Fruit fly (Drosophila melanogaster) whole organism, embryonic: ENCODE results near the gene bon.

ENCODE experiments used
- Atf6 ChIP-seq: fragments of 200-800 bp; sonication (Bioruptor generic); IDR thresholded peaks from 2 replicates; pipeline ENCODE4 v1.3.6; 2022; ENCODE audit warnings: missing biosample characterization, missing genetic modification characterization
- C15 ChIP-seq: fragments of 200-800 bp; sonication (Bioruptor generic); IDR thresholded peaks from 3 replicates; pipeline ENCODE4 v1.3.6; 2022; ENCODE audit warnings: missing biosample characterization, missing genetic modification characterization
- CG10267 ChIP-seq: fragments of 200-800 bp; sonication (Bioruptor generic); optimal IDR thresholded peaks from 2 replicates; lab custom pipeline; 2018; ENCODE audit warnings: missing biosample characterization, mild to moderate bottlenecking, missing genetic modification characterization, moderate library complexity
- CG11247 ChIP-seq: fragments of 200-800 bp; sonication (Bioruptor generic); IDR thresholded peaks from 2 replicates; pipeline ENCODE4 v1.3.6; 2022; ENCODE audit warnings: missing biosample characterization, missing genetic modification characterization
- CG11560 ChIP-seq: fragments of 200-800 bp; sonication (Bioruptor generic); IDR thresholded peaks from 3 replicates; pipeline ENCODE4 v1.3.6; 2022; ENCODE audit warnings: missing biosample characterization, missing genetic modification characterization
- CG11695 ChIP-seq: fragments of 200-800 bp; sonication (Bioruptor generic); IDR thresholded peaks from 3 replicates; pipeline ENCODE4 v1.3.6; 2022; ENCODE audit warnings: missing biosample characterization, missing genetic modification characterization
- CG12769 ChIP-seq: fragments of 200-800 bp; sonication (Bioruptor generic); optimal IDR thresholded peaks from 2 replicates; lab custom pipeline; 2019; ENCODE audit warnings: missing biosample characterization, mild to moderate bottlenecking, missing genetic modification characterization, moderate library complexity
- CG13775 ChIP-seq: fragments of 200-800 bp; sonication (Bioruptor generic); optimal IDR thresholded peaks from 3 replicates; lab custom pipeline; 2017; ENCODE audit warnings: missing biosample characterization, mild to moderate bottlenecking, missing genetic modification characterization
- CG15514 ChIP-seq: fragments of 200-800 bp; sonication (Bioruptor generic); optimal IDR thresholded peaks from 3 replicates; lab custom pipeline; 2017; ENCODE audit warnings: missing biosample characterization, missing genetic modification characterization, mild to moderate bottlenecking, moderate library complexity, missing genetic modification reagents
- CG1792 ChIP-seq: fragments of 200-800 bp; sonication (Bioruptor generic); optimal IDR thresholded peaks from 2 replicates; lab custom pipeline; 2016; ENCODE audit warnings: missing biosample characterization, missing genetic modification characterization
- CG18619 ChIP-seq: fragments of 200-800 bp; sonication (Bioruptor generic); optimal IDR thresholded peaks from 3 replicates; lab custom pipeline; 2017; ENCODE audit warnings: missing biosample characterization, mild to moderate bottlenecking, missing genetic modification characterization
- CG2199 ChIP-seq: fragments of 200-800 bp; sonication (Bioruptor generic); IDR thresholded peaks from 3 replicates; pipeline ENCODE4 v1.3.6; 2022; ENCODE audit warnings: missing biosample characterization, missing genetic modification characterization
- CG2889 ChIP-seq: fragments of 200-800 bp; sonication (Bioruptor generic); IDR thresholded peaks from 3 replicates; pipeline ENCODE4 v1.3.6; 2022; ENCODE audit warnings: missing biosample characterization, missing genetic modification characterization
- CG31441 ChIP-seq: fragments of 200-800 bp; sonication (Bioruptor generic); IDR thresholded peaks from 2 replicates; pipeline ENCODE4 v1.3.6; 2022; ENCODE audit warnings: missing biosample characterization, missing genetic modification characterization
- CG4820 ChIP-seq: fragments of 200-800 bp; sonication (Bioruptor generic); optimal IDR thresholded peaks from 3 replicates; lab custom pipeline; 2016; ENCODE audit warnings: missing biosample characterization, missing genetic modification characterization
- CG4854 ChIP-seq: fragments of 200-800 bp; sonication (Bioruptor generic); optimal IDR thresholded peaks from 2 replicates; lab custom pipeline; 2016; ENCODE audit warnings: missing biosample characterization, missing genetic modification characterization, inconsistent platforms
- CG6813 ChIP-seq: fragments of 200-800 bp; sonication (Bioruptor generic); optimal IDR thresholded peaks from 2 replicates; lab custom pipeline; 2017; ENCODE audit warnings: missing biosample characterization, missing genetic modification characterization, mild to moderate bottlenecking, moderate library complexity, missing genetic modification reagents
- CG7372 ChIP-seq: fragments of 200-800 bp; sonication (Bioruptor generic); IDR thresholded peaks from 2 replicates; pipeline ENCODE4 v1.3.6; 2022; ENCODE audit warnings: missing biosample characterization, missing genetic modification characterization
- CG7745 ChIP-seq: fragments of 200-800 bp; sonication (Bioruptor generic); optimal IDR thresholded peaks from 2 replicates; lab custom pipeline; 2018; ENCODE audit warnings: missing biosample characterization, mild to moderate bottlenecking, missing genetic modification characterization, moderate library complexity
- CG8089 ChIP-seq: fragments of 200-800 bp; sonication (Bioruptor generic); optimal IDR thresholded peaks from 3 replicates; lab custom pipeline; 2016; ENCODE audit warnings: missing biosample characterization, missing genetic modification characterization
- CG9876 ChIP-seq: fragments of 200-800 bp; sonication (Bioruptor generic); optimal IDR thresholded peaks from 2 replicates; lab custom pipeline; 2016; ENCODE audit warnings: missing biosample characterization, missing genetic modification characterization
- Deaf1 ChIP-seq: fragments of 200-800 bp; optimal IDR thresholded peaks from 3 replicates; lab custom pipeline; 2019; ENCODE audit warnings: missing biosample characterization, mild to moderate bottlenecking, missing genetic modification characterization, moderate library complexity
- Dip3 ChIP-seq: fragments of 200-800 bp; sonication (Bioruptor generic); optimal IDR thresholded peaks from 3 replicates; lab custom pipeline; 2016; ENCODE audit warnings: missing biosample characterization, missing genetic modification characterization
- Drgx ChIP-seq: fragments of 200-800 bp; sonication (Bioruptor generic); IDR thresholded peaks from 2 replicates; pipeline ENCODE4 v1.3.6; 2022; ENCODE audit warnings: missing biosample characterization, missing genetic modification characterization
- E2f1 ChIP-seq: fragments of 200-800 bp; sonication (Bioruptor generic); IDR thresholded peaks from 2 replicates; pipeline ENCODE4 v1.3.6; 2022; ENCODE audit warnings: missing biosample characterization, missing genetic modification characterization
- Fer3 ChIP-seq: fragments of 200-800 bp; sonication (Bioruptor generic); optimal IDR thresholded peaks from 2 replicates; lab custom pipeline; 2018; ENCODE audit warnings: missing biosample characterization, mild to moderate bottlenecking, missing genetic modification characterization, moderate library complexity
- GATAe ChIP-seq: fragments of 200-800 bp; sonication (Bioruptor generic); conservative IDR thresholded peaks from 2 replicates; pipeline ENCODE4 v1.3.6; 2022; ENCODE audit warnings: missing biosample characterization, missing genetic modification characterization
- Gug ChIP-seq: fragments of 200-800 bp; sonication (Bioruptor generic); IDR thresholded peaks from 4 replicates; pipeline ENCODE4 v1.3.6; 2022; ENCODE audit warnings: missing biosample characterization, missing genetic modification characterization
- H15 ChIP-seq: fragments of 200-800 bp; sonication (Bioruptor generic); IDR thresholded peaks from 3 replicates; pipeline ENCODE4 v1.3.6; 2022; ENCODE audit warnings: missing biosample characterization, missing genetic modification characterization
- Hmr ChIP-seq: fragments of 200-800 bp; sonication (Bioruptor generic); optimal IDR thresholded peaks from 3 replicates; lab custom pipeline; 2017; ENCODE audit warnings: mild to moderate bottlenecking, missing biosample characterization, missing genetic modification reagents, missing genetic modification characterization
- Max ChIP-seq: fragments of 200-800 bp; sonication (Bioruptor generic); optimal IDR thresholded peaks from 2 replicates; lab custom pipeline; 2016; ENCODE audit warnings: missing biosample characterization, mild to moderate bottlenecking, missing genetic modification characterization
- NC2β ChIP-seq: fragments of 200-800 bp; sonication (Bioruptor generic); optimal IDR thresholded peaks from 2 replicates; lab custom pipeline; 2016; ENCODE audit warnings: missing biosample characterization, missing genetic modification characterization
- Sox100B ChIP-seq: fragments of 200-800 bp; sonication (Bioruptor generic); optimal IDR thresholded peaks from 3 replicates; lab custom pipeline; 2018; ENCODE audit warnings: missing biosample characterization, mild to moderate bottlenecking, missing genetic modification characterization
- az2 ChIP-seq: fragments of 200-800 bp; sonication (Bioruptor generic); optimal IDR thresholded peaks from 3 replicates; lab custom pipeline; 2016; ENCODE audit warnings: missing biosample characterization, missing genetic modification characterization
- crol ChIP-seq: fragments of 200-800 bp; sonication (Bioruptor generic); IDR thresholded peaks from 2 replicates; pipeline ENCODE4 v1.3.6; 2022; ENCODE audit warnings: missing biosample characterization, missing genetic modification characterization
- cwo ChIP-seq: fragments of 200-800 bp; sonication (Bioruptor generic); optimal IDR thresholded peaks from 3 replicates; lab custom pipeline; 2017; ENCODE audit warnings: missing biosample characterization, missing genetic modification characterization, mild to moderate bottlenecking, moderate library complexity, missing genetic modification reagents
- dmrt99B ChIP-seq: fragments of 200-800 bp; sonication (Bioruptor generic); optimal IDR thresholded peaks from 2 replicates; lab custom pipeline; 2018; ENCODE audit warnings: missing biosample characterization, mild to moderate bottlenecking, missing genetic modification characterization, moderate library complexity
- fd3F ChIP-seq: fragments of 200-800 bp; sonication (Bioruptor generic); optimal IDR thresholded peaks from 2 replicates; lab custom pipeline; 2018; ENCODE audit warnings: missing biosample characterization, mild to moderate bottlenecking, missing genetic modification characterization, moderate library complexity
- ham ChIP-seq: fragments of 200-800 bp; sonication (Bioruptor generic); IDR thresholded peaks from 2 replicates; pipeline ENCODE4 v1.3.6; 2022; ENCODE audit warnings: missing biosample characterization, missing genetic modification characterization
- ken ChIP-seq: fragments of 200-800 bp; sonication (Bioruptor generic); IDR thresholded peaks from 3 replicates; pipeline ENCODE4 v1.3.6; 2022; ENCODE audit warnings: missing biosample characterization, missing genetic modification characterization
- peb ChIP-seq: fragments of 200-800 bp; sonication (Bioruptor generic); IDR thresholded peaks from 2 replicates; pipeline ENCODE4 v1.3.6; 2022; ENCODE audit warnings: missing biosample characterization, missing genetic modification characterization
- psq ChIP-seq: fragments of 200-800 bp; sonication (Bioruptor generic); optimal IDR thresholded peaks from 2 replicates; lab custom pipeline; 2017; ENCODE audit warnings: missing biosample characterization, missing genetic modification characterization
- ranshi ChIP-seq: fragments of 200-800 bp; sonication (Bioruptor generic); IDR thresholded peaks from 2 replicates; pipeline ENCODE4 v1.3.6; 2022; ENCODE audit warnings: missing biosample characterization, missing genetic modification characterization
- slbo ChIP-seq: fragments of 200-800 bp; sonication (Bioruptor generic); IDR thresholded peaks from 2 replicates; pipeline ENCODE4 v1.3.6; 2022; ENCODE audit warnings: missing biosample characterization, missing genetic modification characterization
- slou ChIP-seq: fragments of 200-800 bp; sonication (Bioruptor generic); optimal IDR thresholded peaks from 3 replicates; lab custom pipeline; 2016; ENCODE audit warnings: missing biosample characterization, missing genetic modification characterization
- slp2 ChIP-seq: fragments of 200-800 bp; sonication (Bioruptor generic); optimal IDR thresholded peaks from 2 replicates; lab custom pipeline; 2016; ENCODE audit warnings: missing biosample characterization, missing genetic modification characterization
- tll ChIP-seq, 2 experiments: fragments of 200-800 bp in 1 of 2; fragments of >200 bp in 1 of 2; sonication (Bioruptor generic) in 1 of 2; optimal IDR thresholded peaks; 2 replicates each; lab custom pipeline; 2017 to 2019; ENCODE audit warnings: missing biosample characterization in 2 of 2, missing genetic modification characterization in 2 of 2, mild to moderate bottlenecking in 1 of 2, moderate library complexity in 1 of 2
- ttk ChIP-seq: fragments of 200-800 bp; sonication (Bioruptor generic); IDR thresholded peaks from 2 replicates; pipeline ENCODE4 v2.1.2; 2022; ENCODE audit warnings: missing biosample characterization, missing genetic modification characterization
- vfl ChIP-seq: fragments of 200-800 bp; sonication (Bioruptor generic); optimal IDR thresholded peaks from 2 replicates; lab custom pipeline; 2016; ENCODE audit warnings: missing biosample characterization, missing genetic modification characterization

The bon gene

DNA sequence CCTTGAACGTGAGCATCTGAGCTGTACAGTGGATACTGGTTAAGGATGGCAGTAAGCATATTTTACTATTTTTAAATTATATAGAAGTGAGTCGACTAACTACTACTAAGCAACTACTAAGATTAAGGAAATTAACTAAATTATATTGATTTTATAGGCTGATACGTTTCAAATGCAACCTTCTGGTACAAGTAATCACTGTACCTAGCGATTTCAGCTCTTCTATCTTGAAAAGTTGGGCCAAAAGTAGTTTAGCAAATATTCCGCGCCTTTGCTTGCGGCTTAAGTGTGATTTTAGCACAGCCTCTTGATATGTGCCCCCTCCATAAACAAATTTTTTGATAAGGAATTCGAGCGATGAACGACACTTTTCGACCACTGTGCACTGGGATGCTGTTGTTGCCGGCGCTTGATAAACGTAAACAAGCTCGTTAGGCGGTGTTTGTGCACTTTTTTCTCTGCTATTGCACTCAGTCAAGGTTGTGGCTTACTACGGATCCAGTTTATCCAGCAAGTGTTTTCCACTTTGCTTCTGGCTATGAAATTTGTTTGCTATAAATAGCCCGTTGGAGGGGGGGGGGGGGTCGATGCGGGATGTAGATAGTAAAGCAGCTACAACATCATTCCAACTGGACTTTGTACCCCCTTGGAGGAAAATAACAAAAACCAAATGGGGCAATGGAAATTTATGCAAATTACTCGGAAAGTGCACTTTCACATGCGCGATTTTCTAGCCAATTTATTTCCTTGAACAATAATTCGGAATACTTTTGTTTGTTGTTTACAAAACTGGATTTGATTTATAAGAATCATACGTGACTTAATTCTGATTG is 36.4 kb upstream of the bon start (continued):
- TF ChIP-seq peb (GFP tag; lab: Robert Waterston, UW), result 0 out of 2 replicates have a peak, but pooled peaks have one; percentile 24
- peak; percentile 4 for TF ChIP-seq CG1792 (GFP tag; lab: Kevin White, UChicago)
- TF ChIP-seq H15 (GFP tag; lab: Robert Waterston, UW), result peak; percentile 83
- TF ChIP-seq Hmr (GFP tag; lab: Kevin White, UChicago), result peak; percentile 59
- TF ChIP-seq Gug, result peak; percentile 68; the same call in 3 of the 4 replicates
- peak; percentile 66 for TF ChIP-seq ttk (GFP tag; lab: Robert Waterston, UW)
- TF ChIP-seq Max (GFP tag; lab: Kevin White, UChicago), result peak; percentile 20
- peak; percentile 1 for TF ChIP-seq slp2 (GFP tag; lab: Kevin White, UChicago)
- peak; percentile 59 for TF ChIP-seq Sox100B (GFP tag; lab: Kevin White, UChicago)
- TF ChIP-seq dmrt99B (tag; lab: Kevin White, UChicago), result peak; percentile 68
- peak; percentile 9 for TF ChIP-seq vfl
- TF ChIP-seq CG13775 (GFP tag; lab: Kevin White, UChicago), result peak; percentile 53
- peak; percentile 73 for TF ChIP-seq E2f1
- peak; percentile 63 for TF ChIP-seq CG31441 (GFP tag; lab: Robert Waterston, UW)
- peak; percentile 31 for TF ChIP-seq Deaf1 (tag; lab: Kevin White, UChicago)
- TF ChIP-seq GATAe (GFP tag; lab: Robert Waterston, UW), result peak; percentile 58; the same call in 1 of the 2 replicates
- TF ChIP-seq CG18619 (GFP tag; lab: Kevin White, UChicago), result peak; percentile 56
- peak; percentile 38 for TF ChIP-seq az2
- TF ChIP-seq Fer3 (tag; lab: Kevin White, UChicago), result peak; percentile 82
- peak; percentile 79 for TF ChIP-seq CG11695 (GFP tag; lab: Robert Waterston, UW)
- peak; percentile 24 for TF ChIP-seq CG10267
- no peak for TF ChIP-seq CG12769 (tag; lab: Kevin White, UChicago)
- TF ChIP-seq ranshi (GFP tag; lab: Robert Waterston, UW), result peak; percentile 80
- no peak for TF ChIP-seq CG2199 (GFP tag; lab: Robert Waterston, UW)
- peak; percentile 79 for TF ChIP-seq CG11247 (GFP tag; lab: Robert Waterston, UW)
- TF ChIP-seq CG11560 (tag; lab: Robert Waterston, UW), result peak; percentile 70; the same call in 2 of the 3 replicates
- TF ChIP-seq psq, result no peak
- TF ChIP-seq NC2β (GFP tag; lab: Kevin White, UChicago), result peak; percentile 1
- TF ChIP-seq tll (GFP tag; optimal IDR thresholded peaks at IDR 0.05; lab: Kevin White, UChicago), result no peak
- peak; percentile 56 for TF ChIP-seq fd3F (GFP tag; lab: Kevin White, UChicago)
- peak; percentile 57 for TF ChIP-seq CG4820 (GFP tag; lab: Kevin White, UChicago)
- TF ChIP-seq slou, result no peak
- TF ChIP-seq ham (GFP tag; lab: Robert Waterston, UW), result 0 out of 2 replicates have a peak, but pooled peaks have one; percentile 24
- peak; percentile 78 for TF ChIP-seq cwo (GFP tag; lab: Kevin White, UChicago)
- TF ChIP-seq Atf6 (GFP tag; lab: Robert Waterston, UW), result peak; percentile 88
- peak; percentile 38 for TF ChIP-seq crol (GFP tag; lab: Robert Waterston, UW)
- TF ChIP-seq Drgx, result peak; percentile 74
- TF ChIP-seq C15 (GFP tag; lab: Robert Waterston, UW), result 0 out of 3 replicates have a peak, but pooled peaks have one; percentile 54
- TF ChIP-seq CG4854 (GFP tag; lab: Kevin White, UChicago), result peak; percentile 33
- no peak for TF ChIP-seq ken
- no peak for TF ChIP-seq CG9876 (GFP tag; lab: Kevin White, UChicago)
- TF ChIP-seq CG7372 (GFP tag; lab: Robert Waterston, UW), result peak; percentile 82
- TF ChIP-seq CG7745 (tag; lab: Kevin White, UChicago), result no peak
- 0 out of 3 replicates have a peak, but pooled peaks have one; percentile 33 for TF ChIP-seq CG2889 (GFP tag; lab: Robert Waterston, UW)
- TF ChIP-seq CG6813 (GFP tag; lab: Kevin White, UChicago), result peak; percentile 46
- TF ChIP-seq slbo, result peak; percentile 92
- peak; percentile 73 for TF ChIP-seq Dip3 (GFP tag; lab: Kevin White, UChicago)
- no peak for TF ChIP-seq CG8089 (GFP tag; lab: Kevin White, UChicago)
- TF ChIP-seq CG15514 (GFP tag; lab: Kevin White, UChicago), result peak; percentile 62
